Fruit fly (Drosophila melanogaster): ENCODE data around the gene Caf1-180.

Gene Caf1-180

DNA sequence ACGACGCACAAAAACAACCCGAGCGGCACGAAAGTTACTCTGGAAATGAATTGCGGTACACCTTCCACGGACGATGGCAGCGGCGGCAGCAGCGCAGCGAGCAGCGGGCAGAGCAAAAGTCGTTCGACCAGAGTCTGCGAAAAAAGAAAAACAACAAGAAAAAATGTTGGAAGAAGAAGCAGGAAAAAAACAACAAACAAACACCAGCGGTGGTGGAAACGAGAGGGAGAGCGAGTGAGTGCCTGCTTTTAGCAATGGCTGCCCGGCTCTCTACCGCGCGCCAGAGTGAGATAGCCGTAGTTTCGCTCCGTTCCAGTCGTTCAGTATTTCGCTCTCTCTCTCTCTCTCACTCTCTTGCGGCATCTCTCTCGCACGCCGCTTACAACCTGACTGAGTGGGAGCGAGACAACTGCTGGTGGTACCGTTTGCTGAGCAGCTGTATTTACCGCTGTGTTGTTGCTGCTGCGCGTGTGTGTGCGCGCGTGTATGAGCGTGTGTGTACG lies 44.6 kb upstream of the Caf1-180 start, which contains the start of gene oc (continued):
- peak; percentile 29 for TF ChIP-seq bcd (GFP tag; optimal IDR thresholded peaks at IDR 0.05)
- peak; percentile 75 for TF ChIP-seq Jarid2 (GFP tag; optimal IDR thresholded peaks at IDR 0.05)
- peak; percentile 99 for TF ChIP-seq cg (GFP tag; optimal IDR thresholded peaks at IDR 0.05)
- peak in 1 of 3 experiments; percentile 7 for TF ChIP-seq lola (GFP tag; optimal IDR thresholded peaks at IDR 0.05)
- TF ChIP-seq crol (GFP tag; IDR thresholded peaks at IDR 0.05), result peak; percentile 75
- peak; percentile 49 to 83 for TF ChIP-seq Trl (optimal IDR thresholded peaks at IDR 0.05)
- no peak for TF ChIP-seq Trl (GFP tag; optimal IDR thresholded peaks at IDR 0.05)
- peak; percentile 95 for TF ChIP-seq da (GFP tag; optimal IDR thresholded peaks at IDR 0.05)
- TF ChIP-seq CG15011 (GFP tag; optimal IDR thresholded peaks at IDR 0.05), result no peak
- TF ChIP-seq Sin3A (optimal IDR thresholded peaks at IDR 0.05), result no peak
- peak; percentile 61 for TF ChIP-seq gsb-n (tag; optimal IDR thresholded peaks at IDR 0.05)
- TF ChIP-seq Awh (GFP tag; IDR thresholded peaks at IDR 0.05), result no peak
- TF ChIP-seq trem (tag; optimal IDR thresholded peaks at IDR 0.05), result peak; percentile 5
- no peak for TF ChIP-seq C15 (GFP tag; IDR thresholded peaks at IDR 0.05)
- TF ChIP-seq CG1603 (tag; optimal IDR thresholded peaks at IDR 0.05), result peak; percentile 26
- no peak for TF ChIP-seq tx (GFP tag; optimal IDR thresholded peaks at IDR 0.05)
- peak; percentile 78 for TF ChIP-seq twi (tag; optimal IDR thresholded peaks at IDR 0.05)
- peak; percentile 10 for TF ChIP-seq unpg (GFP tag; optimal IDR thresholded peaks at IDR 0.05)
- no peak for TF ChIP-seq BtbVII (GFP tag; optimal IDR thresholded peaks at IDR 0.05)
- peak; percentile 63 for TF ChIP-seq CG10543 (GFP tag; optimal IDR thresholded peaks at IDR 0.05)
- peak; percentile 100 for TF ChIP-seq CG1832 (GFP tag; optimal IDR thresholded peaks at IDR 0.05)
- no peak for TF ChIP-seq dati (GFP tag; IDR thresholded peaks at IDR 0.05)
- TF ChIP-seq wek (GFP tag; optimal IDR thresholded peaks at IDR 0.05), result no peak
- peak; percentile 9 for TF ChIP-seq zf30C (GFP tag; optimal IDR thresholded peaks at IDR 0.05)
- peak; percentile 97 for TF ChIP-seq D (optimal IDR thresholded peaks at IDR 0.05)
- peak; percentile 12 for TF ChIP-seq D (GFP tag; optimal IDR thresholded peaks at IDR 0.05)
- peak; percentile 31 for TF ChIP-seq psq (GFP tag; optimal IDR thresholded peaks at IDR 0.05)
- TF ChIP-seq disco-r (GFP tag; optimal IDR thresholded peaks at IDR 0.05), result peak; percentile 44
- TF ChIP-seq Hmr (GFP tag; optimal IDR thresholded peaks at IDR 0.05), result peak; percentile 2
- no peak for TF ChIP-seq sc (optimal IDR thresholded peaks at IDR 0.05)
- TF ChIP-seq sc (GFP tag; optimal IDR thresholded peaks at IDR 0.05), result peak; percentile 41
- TF ChIP-seq gce (GFP tag; IDR thresholded peaks at IDR 0.05), result no peak
- TF ChIP-seq rib (GFP tag; IDR thresholded peaks at IDR 0.05), result peak; percentile 24; the same call in 1 of the 2 replicates
- TF ChIP-seq ftz-f1 (GFP tag; optimal IDR thresholded peaks at IDR 0.05), result no peak
- peak; percentile 90 to 99 for TF ChIP-seq tll (GFP tag; optimal IDR thresholded peaks at IDR 0.05)
- peak; percentile 11 for TF ChIP-seq her (GFP tag; optimal IDR thresholded peaks at IDR 0.05)
- TF ChIP-seq repo (GFP tag; optimal IDR thresholded peaks at IDR 0.05), result peak; percentile 19
- peak in 1 of 2 experiments; percentile 34 for TF ChIP-seq chif (GFP tag; optimal IDR thresholded peaks at IDR 0.05)
- TF ChIP-seq CG17829 (tag; optimal IDR thresholded peaks at IDR 0.05), result peak; percentile 43
- TF ChIP-seq sug (tag; optimal IDR thresholded peaks at IDR 0.05), result peak; percentile 12
- 0 out of 2 replicates have a peak, but pooled peaks have one; percentile 14 for TF ChIP-seq sim (GFP tag; IDR thresholded peaks at IDR 0.05)
- no peak for TF ChIP-seq CG4617 (GFP tag; optimal IDR thresholded peaks at IDR 0.05; ENCODE audit: borderline replicate concordance)
- peak; percentile 48 for TF ChIP-seq CG15696 (tag; optimal IDR thresholded peaks at IDR 0.05)
- peak; percentile 60 for TF ChIP-seq kni (GFP tag; optimal IDR thresholded peaks at IDR 0.05)
- no peak for TF ChIP-seq so (GFP tag; IDR thresholded peaks at IDR 0.05)
- TF ChIP-seq sob (GFP tag; IDR thresholded peaks at IDR 0.05), result peak; percentile 47; the same call in 1 of the 2 replicates
- TF ChIP-seq phol (tag; optimal IDR thresholded peaks at IDR 0.05), result peak; percentile 93
- TF ChIP-seq zen2 (GFP tag; IDR thresholded peaks at IDR 0.05; ENCODE audit: partially characterized antibody), result no peak
- peak; percentile 44; the same call in 1 of the 3 replicates for TF ChIP-seq ase (GFP tag; IDR thresholded peaks at IDR 0.05)
- peak; percentile 100 for TF ChIP-seq CG10321 (GFP tag; IDR thresholded peaks at IDR 0.05)
- peak; percentile 20 for TF ChIP-seq mirr (GFP tag; optimal IDR thresholded peaks at IDR 0.05)
